Worm (Caenorhabditis elegans): ENCODE data around the gene F56C9.8.

The F56C9.8 gene

DNA sequence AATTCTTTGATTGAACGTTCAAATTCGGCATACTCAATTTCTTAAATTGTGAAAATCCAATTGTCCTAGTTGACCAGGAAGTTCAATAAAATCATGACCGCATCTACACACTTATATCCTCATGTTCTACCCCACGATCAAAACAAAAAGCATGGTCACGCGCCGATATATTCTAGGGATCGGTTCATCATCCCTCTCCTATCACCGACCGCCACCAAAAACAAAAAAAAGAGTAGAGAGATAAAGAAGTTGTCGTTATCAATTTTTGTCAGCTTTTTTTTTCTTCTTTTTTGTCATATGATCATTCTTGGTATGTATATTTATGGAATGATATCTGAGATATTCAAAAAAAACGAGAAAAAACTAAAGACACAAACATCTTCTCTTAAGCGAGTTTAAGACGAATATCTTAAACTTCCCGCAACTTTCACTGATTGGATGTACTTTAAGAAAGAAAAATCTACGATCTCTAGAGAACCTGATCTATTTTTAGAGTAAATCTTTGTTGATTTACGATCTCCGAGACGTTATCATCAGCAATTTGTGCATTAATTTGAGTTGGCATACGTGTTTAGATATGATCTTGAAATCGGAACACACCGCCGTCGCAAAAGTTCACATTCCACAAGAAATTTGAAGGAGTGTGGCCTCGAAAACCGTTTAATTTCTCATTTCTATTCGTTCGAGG is 14.2 kb downstream of the F56C9.8 start:
- no peak for TF ChIP-seq lin-13 (GFP tag; optimal IDR thresholded peaks at IDR 0.05)
- peak; percentile 30; the same call in 1 of the 2 replicates for TF ChIP-seq dmd-6 (GFP tag; IDR thresholded peaks at IDR 0.05)
- TF ChIP-seq lin-29 (GFP tag; IDR thresholded peaks at IDR 0.05), result 0 out of 2 replicates have a peak, but pooled peaks have one; percentile 35
- no peak for TF ChIP-seq sdz-12 (GFP tag; optimal IDR thresholded peaks at IDR 0.05)
- TF ChIP-seq hlh-11 (tag; optimal IDR thresholded peaks at IDR 0.05), result peak; percentile 85
- TF ChIP-seq lsy-2 (tag; optimal IDR thresholded peaks at IDR 0.05), result peak in 1 of 2 experiments; percentile 16
- TF ChIP-seq nhr-48 (tag; optimal IDR thresholded peaks at IDR 0.05), result peak; percentile 84
- TF ChIP-seq jun-1 (tag; optimal IDR thresholded peaks at IDR 0.05), result no peak
- TF ChIP-seq hlh-30 (tag; optimal IDR thresholded peaks at IDR 0.05; ENCODE audit: insufficient read depth), result peak; percentile 77
- TF ChIP-seq cey-2 (tag; optimal IDR thresholded peaks at IDR 0.05; ENCODE audit: borderline replicate concordance, insufficient read depth), result peak; percentile 67
- peak; percentile 80 for TF ChIP-seq nhr-28 (tag; optimal IDR thresholded peaks at IDR 0.05)
- TF ChIP-seq attf-4 (tag; optimal IDR thresholded peaks at IDR 0.05), result no peak
- peak in 1 of 2 experiments; percentile 90 for TF ChIP-seq unc-62 (GFP tag; optimal IDR thresholded peaks at IDR 0.05 in 1 of 2)
- no peak for TF ChIP-seq unc-62 (tag; optimal IDR thresholded peaks at IDR 0.05)
- TF ChIP-seq mxl-3 (GFP tag; optimal IDR thresholded peaks at IDR 0.05), result peak; percentile 48
- peak; percentile 44 for TF ChIP-seq dve-1 (tag; optimal IDR thresholded peaks at IDR 0.05; ENCODE audit: insufficient read depth)
- TF ChIP-seq T26A8.4 (GFP tag; IDR thresholded peaks at IDR 0.05), result no peak
- TF ChIP-seq dpl-1 (GFP tag; optimal IDR thresholded peaks at IDR 0.05), result peak; percentile 17

DNA sequence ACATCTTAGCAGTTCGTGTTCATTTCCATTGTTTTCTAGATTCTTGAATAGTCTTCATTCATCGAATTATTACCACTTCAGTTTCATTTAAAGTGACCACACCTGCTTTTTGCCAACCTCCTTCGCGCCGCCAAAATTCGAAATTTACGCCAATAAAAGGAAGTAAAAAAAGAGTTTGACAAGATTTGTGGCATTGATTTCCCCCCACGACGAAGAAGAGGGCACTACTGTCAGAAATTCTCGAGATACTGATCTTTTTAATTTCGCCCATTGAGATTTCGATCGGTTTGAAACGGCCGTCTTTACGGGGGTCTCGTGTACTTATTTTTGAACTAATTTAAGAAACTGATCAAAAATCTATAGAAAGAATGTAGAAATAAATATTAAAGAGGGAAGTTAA is 17.6 kb downstream of the F56C9.8 start:
- TF ChIP-seq php-3 (GFP tag; IDR thresholded peaks at IDR 0.05) (no peak), D1046.2 (GFP tag; IDR thresholded peaks at IDR 0.05) (no peak), vab-7 (GFP tag; IDR thresholded peaks at IDR 0.05) (no peak), egl-43 (GFP tag; IDR thresholded peaks at IDR 0.05) (no peak), snpc-4 (tag; optimal IDR thresholded peaks at IDR 0.05) (no peak), nhr-102 (tag; optimal IDR thresholded peaks at IDR 0.05) (no peak), nhr-6 (tag; optimal IDR thresholded peaks at IDR 0.05) (no peak), nhr-25 (tag; optimal IDR thresholded peaks at IDR 0.05; ENCODE audit: borderline replicate concordance, insufficient read depth) (no peak), ces-1 (GFP tag; optimal IDR thresholded peaks at IDR 0.05) (no peak), skn-1 (tag; optimal IDR thresholded peaks at IDR 0.05) (no peak)

DNA sequence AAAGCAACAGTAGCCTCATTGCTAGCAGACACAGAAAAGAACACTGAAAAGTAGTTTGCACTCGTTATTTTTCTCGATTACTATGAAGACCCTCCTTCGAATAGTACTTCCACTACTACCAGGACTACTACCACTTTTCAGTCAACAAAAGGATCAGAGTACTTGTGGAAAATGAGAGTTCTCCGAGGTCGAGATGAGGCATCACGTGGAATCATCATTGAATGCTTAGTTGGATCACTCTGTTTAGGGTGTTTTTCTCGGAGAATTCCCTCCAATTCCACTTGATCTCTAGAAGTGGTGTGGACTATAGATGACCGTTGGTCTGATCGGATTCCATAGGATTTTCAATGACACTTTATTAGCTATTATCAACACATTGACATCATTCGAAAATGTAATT is 18.5 kb downstream of the F56C9.8 start:
- TF ChIP-seq hlh-30 (tag; optimal IDR thresholded peaks at IDR 0.05; ENCODE audit: insufficient read depth) (peak; percentile 32), lim-7 (GFP tag; IDR thresholded peaks at IDR 0.05) (no peak), saeg-2 (GFP tag; IDR thresholded peaks at IDR 0.05) (no peak), nhr-28 (tag; optimal IDR thresholded peaks at IDR 0.05) (peak; percentile 36), Y75B8A.6 (GFP tag; IDR thresholded peaks at IDR 0.05) (no peak)

DNA sequence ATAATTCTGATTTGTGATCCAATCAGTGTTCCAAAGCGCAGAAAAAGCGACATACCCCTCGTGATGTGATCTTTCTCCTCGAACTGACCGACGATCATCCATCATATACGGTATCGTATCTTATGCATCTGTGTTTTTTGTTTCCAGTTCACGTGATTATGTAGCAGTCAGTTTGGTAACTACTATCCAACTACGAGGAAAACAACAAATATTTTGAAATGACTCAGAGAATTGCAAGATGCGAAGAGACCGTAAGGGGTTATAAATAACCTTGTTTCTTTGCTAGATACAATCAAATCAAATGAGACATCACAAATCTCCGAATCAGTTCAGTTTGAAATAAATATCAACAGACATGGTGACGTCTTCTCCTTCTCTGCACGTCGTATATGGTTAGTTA is 19.1 kb downstream of the F56C9.8 start:
- TF ChIP-seq nhr-76 (tag; optimal IDR thresholded peaks at IDR 0.05) (no peak), unc-62 (GFP tag; optimal IDR thresholded peaks at IDR 0.05 in 1 of 2) (peak in 1 of 2 experiments; percentile 97), unc-62 (tag; optimal IDR thresholded peaks at IDR 0.05) (no peak), hlh-11 (tag; optimal IDR thresholded peaks at IDR 0.05) (peak; percentile 63), zip-11 (GFP tag; IDR thresholded peaks at IDR 0.05) (no peak), lsy-2 (tag; optimal IDR thresholded peaks at IDR 0.05) (peak in 1 of 2 experiments; percentile 54), nhr-11 (tag; optimal IDR thresholded peaks at IDR 0.05) (no peak), F37D6.2 (tag; optimal IDR thresholded peaks at IDR 0.05) (no peak), daf-12 (tag; optimal IDR thresholded peaks at IDR 0.05) (no peak), R02D3.7 (tag; optimal IDR thresholded peaks at IDR 0.05) (no peak), hlh-30 (tag; optimal IDR thresholded peaks at IDR 0.05; ENCODE audit: insufficient read depth) (peak; percentile 79), ZK337.2 (GFP tag; IDR thresholded peaks at IDR 0.05) (no peak), nhr-10 (tag; optimal IDR thresholded peaks at IDR 0.05) (no peak), ctbp-1 (GFP tag; IDR thresholded peaks at IDR 0.05) (no peak), mdt-29 (GFP tag; IDR thresholded peaks at IDR 0.05) (no peak), nhr-6 (tag; optimal IDR thresholded peaks at IDR 0.05) (no peak), dpl-1 (GFP tag; optimal IDR thresholded peaks at IDR 0.05) (no peak), Y5F2A.4 (GFP tag; optimal IDR thresholded peaks at IDR 0.05) (no peak), nhr-28 (tag; optimal IDR thresholded peaks at IDR 0.05) (peak; percentile 84), saeg-2 (GFP tag; IDR thresholded peaks at IDR 0.05) (no peak), T26A8.4 (GFP tag; IDR thresholded peaks at IDR 0.05) (no peak), duxl-1 (tag; optimal IDR thresholded peaks at IDR 0.05; ENCODE audit: poor library complexity) (no peak), vab-7 (GFP tag; IDR thresholded peaks at IDR 0.05) (no peak), mdl-1 (tag; optimal IDR thresholded peaks at IDR 0.05) (peak in 1 of 2 experiments; percentile 72)
